Fruit fly (Drosophila melanogaster): ENCODE data around the gene Nplp3.
A peak's percentile ranks its signal among the peaks of the same experiment; 100 is the strongest.

Gene Nplp3

DNA sequence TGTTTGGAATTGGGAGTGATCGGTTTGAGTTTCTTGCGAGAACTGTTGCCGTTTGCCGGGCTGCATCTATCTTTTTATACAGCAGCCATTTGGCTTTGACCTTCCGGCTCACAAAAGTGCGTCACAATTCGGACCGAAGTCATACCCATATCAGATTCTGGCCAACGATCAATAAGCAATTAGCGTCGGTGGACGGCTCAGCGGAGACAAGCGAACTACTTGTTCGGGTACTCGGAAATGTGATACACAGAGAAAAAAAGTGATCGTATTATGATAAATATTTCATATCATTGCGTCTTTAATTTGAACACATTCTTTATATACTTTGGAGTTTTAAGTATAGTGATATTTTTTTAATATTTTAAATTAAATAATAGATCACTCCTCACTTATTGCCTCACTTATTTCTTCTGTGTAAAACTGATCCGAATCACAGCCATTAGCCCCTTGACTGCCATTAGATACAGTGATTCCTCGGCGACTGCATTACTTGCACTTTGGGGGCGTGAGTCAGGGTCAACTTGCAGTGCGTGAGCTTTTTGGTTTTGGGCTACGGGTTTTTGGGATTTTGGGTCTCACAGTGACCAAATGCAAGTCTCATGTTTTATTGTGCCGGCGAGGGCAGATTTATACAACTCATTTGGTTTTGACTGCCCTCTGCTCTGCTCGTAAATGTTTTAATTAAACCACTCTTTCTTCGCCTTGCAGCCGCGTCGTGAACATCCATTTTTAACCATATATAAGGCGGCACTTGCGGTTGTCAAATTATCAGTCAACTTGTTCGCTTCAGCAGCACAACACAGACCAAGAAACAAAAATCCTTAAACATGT is 11.8 kb upstream of the Nplp3 start, which contains the start of the genes CG13043 and CG13063:
CG13043 (minus strand) TSS at position 51 of the 831 bp plus-strand sequence.
CG13063 (plus strand) TSS at position 781 of the 831 bp plus-strand sequence.
- no peak for TF ChIP-seq CG32121 (GFP tag; IDR thresholded peaks at IDR 0.05)
- no peak for TF ChIP-seq Ets98B (GFP tag; IDR thresholded peaks at IDR 0.05)
- no peak for TF ChIP-seq CG15710 (tag; optimal IDR thresholded peaks at IDR 0.05)
- no peak for TF ChIP-seq CG34367 (tag; optimal IDR thresholded peaks at IDR 0.05)
- no peak for TF ChIP-seq Pif1B (GFP tag; optimal IDR thresholded peaks at IDR 0.05)
- TF ChIP-seq CG12605 (GFP tag; IDR thresholded peaks at IDR 0.05), result no peak
- TF ChIP-seq fd96Ca (GFP tag; IDR thresholded peaks at IDR 0.05), result no peak

DNA sequence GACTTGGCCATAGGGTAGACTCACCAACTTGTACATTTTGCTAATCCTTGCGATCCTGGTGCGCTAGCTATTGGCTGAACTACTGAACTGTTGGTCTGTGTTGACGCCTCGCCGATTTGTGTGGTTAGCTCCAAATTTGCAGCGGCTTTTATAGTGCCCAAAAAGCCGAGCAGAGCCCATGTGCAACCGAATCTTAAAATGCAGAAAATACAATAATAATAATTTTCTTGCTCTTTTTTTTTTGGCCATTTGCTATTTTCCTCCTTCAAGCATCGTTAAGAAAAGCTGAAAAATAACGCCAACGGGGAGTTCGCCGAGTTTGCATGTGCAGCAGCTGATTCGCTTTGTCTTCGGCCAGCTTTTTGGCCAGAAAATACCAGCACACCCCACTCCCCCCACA is 9.4 kb upstream of the Nplp3 start, which contains the start of gene CG13042:
CG13042 (minus strand) TSS at position 101 of the 400 bp plus-strand sequence.
- TF ChIP-seq rn (GFP tag; IDR thresholded peaks at IDR 0.05) (no peak), CG4496 (GFP tag; IDR thresholded peaks at IDR 0.05) (0 out of 3 replicates have a peak, but pooled peaks have one; percentile 37)

DNA sequence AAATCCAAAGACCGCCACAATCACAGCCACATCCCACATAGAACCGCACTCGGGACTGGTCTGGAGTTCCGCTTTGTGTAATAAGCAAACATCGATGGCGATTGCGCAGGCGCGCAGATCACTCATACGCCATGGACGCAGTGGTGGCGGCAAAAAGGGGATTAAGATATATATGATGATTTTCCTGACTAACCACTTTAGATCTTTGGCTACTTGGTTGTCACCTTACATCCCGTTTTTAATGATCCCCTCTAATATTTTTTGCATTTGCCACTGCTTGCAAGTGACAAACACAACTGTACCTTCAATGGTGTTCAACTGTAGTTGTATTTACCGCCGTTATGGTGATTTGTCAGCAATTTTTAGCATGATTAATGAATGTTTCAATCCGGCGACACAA is 7.9 kb upstream of the Nplp3 start:
- TF ChIP-seq CG17806 (tag; optimal IDR thresholded peaks at IDR 0.05), result peak; percentile 9
- peak; percentile 13 for TF ChIP-seq Pif1A (GFP tag; optimal IDR thresholded peaks at IDR 0.05)
- TF ChIP-seq CG4496 (GFP tag; IDR thresholded peaks at IDR 0.05), result peak; percentile 86
- peak; percentile 42; the same call in 1 of the 2 replicates for TF ChIP-seq rn (GFP tag; IDR thresholded peaks at IDR 0.05)
- no peak for TF ChIP-seq Pif1B (GFP tag; optimal IDR thresholded peaks at IDR 0.05)
- peak; percentile 48; the same call in 1 of the 2 replicates for TF ChIP-seq CG32121 (GFP tag; IDR thresholded peaks at IDR 0.05)
- TF ChIP-seq D1 (tag; optimal IDR thresholded peaks at IDR 0.05), result no peak
- TF ChIP-seq gl (tag; optimal IDR thresholded peaks at IDR 0.05), result no peak
- no peak for TF ChIP-seq CG15710 (tag; optimal IDR thresholded peaks at IDR 0.05)
- TF ChIP-seq CG8301 (tag; optimal IDR thresholded peaks at IDR 0.05), result peak; percentile 74
- TF ChIP-seq CG12605 (GFP tag; IDR thresholded peaks at IDR 0.05), result no peak
- TF ChIP-seq CG10348 (GFP tag; IDR thresholded peaks at IDR 0.05), result peak; percentile 51
- TF ChIP-seq Snoo (tag; optimal IDR thresholded peaks at IDR 0.05), result no peak
- TF ChIP-seq fd96Ca (GFP tag; IDR thresholded peaks at IDR 0.05), result peak; percentile 89
- TF ChIP-seq CG8159 (tag; optimal IDR thresholded peaks at IDR 0.05), result no peak
- TF ChIP-seq Ets98B (GFP tag; IDR thresholded peaks at IDR 0.05), result peak; percentile 84
- no peak for TF ChIP-seq EcR (GFP tag; optimal IDR thresholded peaks at IDR 0.05)
- no peak for TF ChIP-seq CG13204 (GFP tag; optimal IDR thresholded peaks at IDR 0.05)
- no peak for TF ChIP-seq CG34367 (tag; optimal IDR thresholded peaks at IDR 0.05)
- peak; percentile 78 for TF ChIP-seq CG14655 (GFP tag; optimal IDR thresholded peaks at IDR 0.05)

DNA sequence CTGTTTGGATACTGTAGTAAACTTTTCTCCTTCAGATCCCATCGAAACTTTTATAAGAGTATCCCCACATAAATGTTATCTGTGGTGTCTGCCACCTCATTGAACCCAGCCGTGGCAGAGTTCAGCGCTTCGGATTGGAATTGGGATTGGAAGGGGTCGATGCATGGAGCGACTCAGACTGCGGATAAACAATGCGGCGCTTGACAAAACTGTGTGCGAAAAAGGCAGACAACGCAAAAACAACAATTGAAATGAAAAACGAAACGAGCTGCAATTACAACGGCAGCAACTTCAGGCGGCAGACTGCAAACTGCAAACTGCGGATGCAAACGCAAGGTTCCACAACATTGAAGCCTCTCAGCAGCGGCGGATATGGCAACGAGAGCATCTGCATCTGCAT is 3.8 kb upstream of the Nplp3 start, which contains the start of gene CG13062:
CG13062 (plus strand) TSS at position 301 of the 400 bp plus-strand sequence.
- TF ChIP-seq rn (GFP tag; IDR thresholded peaks at IDR 0.05) (no peak), CG32121 (GFP tag; IDR thresholded peaks at IDR 0.05) (0 out of 2 replicates have a peak, but pooled peaks have one; percentile 21)

DNA sequence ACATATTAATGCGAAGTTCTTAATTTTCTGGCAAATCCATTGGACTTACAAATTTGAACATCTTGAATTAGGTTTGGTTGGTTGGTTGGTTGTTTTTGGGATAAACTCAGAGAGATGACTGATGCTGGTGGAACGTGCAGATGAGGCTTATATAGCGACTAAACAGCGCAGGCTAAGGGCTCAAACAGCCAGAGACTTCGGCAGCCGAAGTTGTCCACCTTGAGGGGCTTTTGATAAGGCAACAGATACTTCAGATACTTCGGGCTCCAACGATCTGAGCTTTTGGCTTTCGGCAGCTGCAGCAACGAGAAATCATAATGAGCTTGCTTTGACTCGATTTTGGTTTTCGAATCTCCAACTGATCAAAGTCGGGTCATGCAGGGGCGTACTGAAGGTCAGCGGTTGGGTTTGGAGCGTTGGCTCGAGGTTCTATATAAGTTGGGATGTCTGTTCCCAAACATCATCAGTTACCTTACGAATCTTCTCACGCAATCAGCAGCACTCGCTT is 1.6 kb downstream of the Nplp3 start, which contains the start of the genes CG13041 and CG13060:
CG13041 (minus strand) TSS at position 128 of the 508 bp plus-strand sequence.
CG13060 (plus strand) TSS at position 458 of the 508 bp plus-strand sequence.
- TF ChIP-seq CG9948 (tag; optimal IDR thresholded peaks at IDR 0.05) (no peak), Ets98B (GFP tag; IDR thresholded peaks at IDR 0.05) (no peak), Pif1B (GFP tag; optimal IDR thresholded peaks at IDR 0.05) (no peak), gl (tag; optimal IDR thresholded peaks at IDR 0.05) (no peak), CG34367 (tag; optimal IDR thresholded peaks at IDR 0.05) (no peak)

DNA sequence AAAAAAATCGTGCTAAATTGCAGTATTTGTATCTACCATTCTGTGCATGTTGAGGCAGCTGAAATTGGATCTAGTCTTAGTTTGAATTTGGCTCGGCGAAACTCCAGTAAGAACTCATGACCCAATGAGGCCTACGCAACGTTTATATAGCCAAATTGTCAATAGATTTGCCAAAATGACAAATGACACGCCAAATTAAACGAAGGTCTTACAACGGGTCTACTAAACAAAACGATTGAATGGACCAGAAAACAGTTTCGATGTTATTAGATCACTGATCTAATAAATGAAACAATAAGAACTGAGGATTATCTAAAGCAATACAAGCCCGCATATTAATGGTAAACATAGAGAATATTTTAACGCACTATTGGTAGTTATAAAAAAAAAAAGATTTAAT is 3.3 kb downstream of the Nplp3 start, which contains the start of gene CG42718:
CG42718 (minus strand) TSS at position 101 of the 400 bp plus-strand sequence.
- no peak for TF ChIP-seq EcR (GFP tag; optimal IDR thresholded peaks at IDR 0.05)
- no peak for TF ChIP-seq CG34367 (tag; optimal IDR thresholded peaks at IDR 0.05)
- no peak for TF ChIP-seq CG8159 (tag; optimal IDR thresholded peaks at IDR 0.05)
- TF ChIP-seq CG12605 (GFP tag; IDR thresholded peaks at IDR 0.05), result no peak
- no peak for TF ChIP-seq CG15710 (tag; optimal IDR thresholded peaks at IDR 0.05)
- no peak for TF ChIP-seq Pif1B (GFP tag; optimal IDR thresholded peaks at IDR 0.05)
- no peak for TF ChIP-seq Snoo (tag; optimal IDR thresholded peaks at IDR 0.05)
- no peak for TF ChIP-seq CG32121 (GFP tag; IDR thresholded peaks at IDR 0.05)
- no peak for TF ChIP-seq D1 (tag; optimal IDR thresholded peaks at IDR 0.05)
- no peak for TF ChIP-seq rn (GFP tag; IDR thresholded peaks at IDR 0.05)
- TF ChIP-seq Pif1A (GFP tag; optimal IDR thresholded peaks at IDR 0.05), result no peak
- TF ChIP-seq CG13204 (GFP tag; optimal IDR thresholded peaks at IDR 0.05), result no peak
- no peak for TF ChIP-seq gl (tag; optimal IDR thresholded peaks at IDR 0.05)
- no peak for TF ChIP-seq fd96Ca (GFP tag; IDR thresholded peaks at IDR 0.05)
- TF ChIP-seq CG17806 (tag; optimal IDR thresholded peaks at IDR 0.05), result no peak
- no peak for TF ChIP-seq Ets98B (GFP tag; IDR thresholded peaks at IDR 0.05)
- TF ChIP-seq CG8301 (tag; optimal IDR thresholded peaks at IDR 0.05), result no peak

All from whole organism, pupa.